Worm (Caenorhabditis elegans) whole organism, L4/young adult: ENCODE results near the gene fbxc-53.
"Not testable (repeated sequence)": the region's sequence is repeated elsewhere in the genome, so short reads cannot be mapped to it uniquely, and the experiment has no call there.

Experiments used
- W03F9.2 ChIP-seq: fragments of 150-350 bp; optimal IDR thresholded peaks from 2 replicates; lab custom pipeline; 2014; ENCODE audit warnings: missing biosample characterization, missing genetic modification characterization
- dao-5 ChIP-seq: sonication (generic microtip); optimal IDR thresholded peaks from 2 replicates; lab custom pipeline; 2016; ENCODE audit warnings: missing genotype, missing genetic modification characterization, moderate library complexity, missing compliant biosample characterization
- him-1 ChIP-seq: sonication (generic microtip); optimal IDR thresholded peaks from 2 replicates; lab custom pipeline; 2016; ENCODE audit warnings: missing genotype, missing genetic modification reagents, missing genetic modification characterization, missing compliant biosample characterization

The fbxc-53 gene

DNA sequence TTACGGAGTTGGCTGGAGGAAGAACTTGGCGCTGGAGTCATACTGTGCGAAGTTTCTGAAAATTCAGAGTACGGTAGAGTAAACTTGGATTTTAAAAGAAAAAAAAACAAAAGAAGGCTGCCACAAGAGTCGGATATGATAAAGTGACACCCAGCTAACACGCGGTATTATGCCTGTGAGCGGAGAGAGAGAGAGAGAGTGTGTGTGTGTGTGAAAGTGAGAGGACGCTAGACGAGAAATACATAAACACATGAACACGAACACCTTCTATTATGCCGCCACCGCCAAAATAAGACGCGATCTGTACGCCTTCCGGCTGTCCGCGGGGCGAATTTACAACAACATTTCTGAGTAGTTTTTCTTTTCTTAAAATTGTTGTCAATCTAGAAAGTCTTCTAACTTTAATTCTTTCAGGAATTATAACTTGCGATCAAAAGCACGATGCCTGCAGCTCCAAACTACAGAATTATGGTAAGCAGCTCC is 25.8 kb downstream of the fbxc-53 start, which contains the start of gene F12E12.6:
TSS of gene F12E12.6 (minus strand) at position 51 of the 483 bp plus-strand sequence.
- TF ChIP-seq him-1 (tag; lab: Kevin White, UChicago) (no peak), W03F9.2 (tag; lab: Kevin White, UChicago) (no peak), dao-5 (no peak)

DNA sequence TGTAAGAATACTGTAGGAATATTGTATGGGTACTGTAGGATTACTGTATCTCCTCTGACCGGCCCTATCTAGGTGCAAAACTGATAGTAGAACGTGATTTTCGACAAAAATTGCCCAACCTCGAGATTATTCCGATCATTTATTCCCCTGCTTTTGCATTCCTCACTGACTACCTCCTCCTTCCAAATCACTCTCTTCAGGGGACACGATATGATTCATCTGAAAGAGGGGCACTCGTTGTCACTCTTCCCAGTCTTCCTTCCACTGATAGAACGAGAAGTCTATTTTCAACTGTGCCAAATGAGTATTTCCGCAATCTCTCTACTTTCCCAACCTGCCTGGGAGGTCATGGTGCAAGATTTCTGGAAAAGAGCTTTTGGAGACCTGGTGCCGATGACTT is 28.6 kb downstream of the fbxc-53 start, which contains the start of gene F12E12.2:
TSS of gene F12E12.2 (plus strand) at position 301 of the 400 bp plus-strand sequence.
- TF ChIP-seq W03F9.2 (tag; lab: Kevin White, UChicago), result no peak
- TF ChIP-seq him-1 (tag; lab: Kevin White, UChicago), result no peak

DNA sequence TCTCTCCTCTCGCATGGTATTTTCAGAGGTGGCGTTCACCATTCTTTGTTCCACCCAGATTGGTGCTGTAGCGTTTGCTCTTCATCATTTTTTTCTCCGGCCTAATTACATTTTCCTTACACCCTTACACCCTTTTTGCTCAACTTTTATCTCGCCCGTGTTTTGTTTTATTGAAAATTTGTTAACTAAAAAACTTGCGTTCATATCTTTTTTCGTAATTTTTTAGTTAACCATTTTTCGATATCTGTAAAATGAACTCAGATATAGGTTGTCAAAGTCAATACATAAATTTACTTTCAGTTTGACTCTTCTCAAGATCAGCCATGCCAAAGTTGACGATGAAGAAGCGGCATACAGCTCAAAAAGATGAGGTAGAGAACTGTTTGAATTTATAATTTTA is 30.5 kb downstream of the fbxc-53 start, which contains the start of gene F12E12.1:
TSS of gene F12E12.1 (plus strand) at position 301 of the 400 bp plus-strand sequence.
- TF ChIP-seq him-1 (tag; lab: Kevin White, UChicago), result no peak
- no peak for TF ChIP-seq W03F9.2 (tag; lab: Kevin White, UChicago)
- TF ChIP-seq dao-5, result no peak

DNA sequence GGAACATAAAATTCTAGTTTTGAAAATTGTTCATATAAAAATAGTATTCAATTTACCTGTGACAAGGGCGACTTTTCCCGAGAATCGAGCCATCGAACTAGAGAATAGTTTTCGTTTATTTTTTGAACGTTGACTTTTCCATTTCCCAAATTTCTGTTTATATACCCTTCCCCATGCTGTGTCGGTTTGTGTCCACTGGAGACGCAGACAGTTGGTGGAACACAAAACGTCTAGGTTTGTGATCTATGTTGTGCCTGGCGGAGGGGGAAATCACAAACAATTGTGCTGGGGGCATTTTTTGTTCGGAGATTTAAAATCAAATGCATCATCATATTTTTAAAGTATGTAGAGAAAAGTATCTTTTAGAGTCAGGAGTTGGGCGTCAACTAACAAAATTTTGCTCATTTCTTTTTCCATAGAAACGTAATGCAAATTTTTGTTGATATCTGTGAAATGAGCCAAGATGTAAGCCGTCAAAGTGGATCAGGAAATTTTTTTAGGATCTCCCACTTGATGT is 32.7 kb downstream of the fbxc-53 start, which contains the start of gene nta-1:
TSS of gene nta-1 (minus strand) at position 131 of the 517 bp plus-strand sequence.
- TF ChIP-seq dao-5, result no peak
- no peak for TF ChIP-seq W03F9.2 (tag; lab: Kevin White, UChicago)
- no peak for TF ChIP-seq him-1 (tag; lab: Kevin White, UChicago)

DNA sequence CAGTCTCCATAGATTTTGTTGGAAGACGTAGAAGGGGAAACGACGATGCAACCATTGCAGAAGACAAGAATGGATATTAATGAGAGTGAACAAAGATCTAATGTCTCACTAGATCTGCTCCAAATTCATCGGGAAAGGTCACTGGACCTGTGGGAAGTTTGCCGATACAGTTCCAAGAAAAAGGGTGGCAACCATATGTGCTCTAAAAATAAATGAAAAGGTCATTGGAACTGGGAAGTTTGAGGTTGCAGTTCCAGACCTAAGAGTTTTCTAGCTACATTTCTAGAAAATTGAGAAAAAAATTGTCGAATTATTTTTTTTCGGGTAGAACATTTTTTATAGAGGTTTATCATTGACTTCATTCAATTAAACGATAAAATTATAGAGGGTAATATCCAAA is 36.3 kb downstream of the fbxc-53 start, which contains the start of gene fbxb-92:
TSS of gene fbxb-92 (minus strand) at position 101 of the 400 bp plus-strand sequence.
- no peak for TF ChIP-seq dao-5
- no peak for TF ChIP-seq W03F9.2 (tag; lab: Kevin White, UChicago)
- TF ChIP-seq him-1 (tag; lab: Kevin White, UChicago), result no peak

DNA sequence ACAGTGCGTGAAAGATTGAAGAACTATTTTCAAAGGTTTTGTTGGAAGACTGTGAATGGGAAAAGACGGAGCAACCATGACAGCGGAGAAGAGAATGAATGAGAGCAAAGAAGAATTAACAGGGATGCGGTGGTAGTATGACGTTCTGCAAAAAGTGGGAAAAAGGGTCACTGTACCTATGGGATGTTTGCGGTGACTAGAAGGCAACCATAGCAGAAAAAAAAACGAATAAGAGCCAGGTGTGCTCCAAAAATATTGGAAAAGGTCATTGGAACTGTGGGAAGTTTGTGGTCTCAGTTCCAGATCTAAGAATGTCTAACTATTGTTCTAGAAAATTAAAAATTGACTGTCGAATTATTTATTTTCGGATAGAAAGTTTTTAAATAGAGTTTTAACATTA is 37.6 kb downstream of the fbxc-53 start, which contains the start of gene fbxb-90:
TSS of gene fbxb-90 (minus strand) at position 101 of the 400 bp plus-strand sequence.
- TF ChIP-seq dao-5 (no peak), W03F9.2 (tag; lab: Kevin White, UChicago) (no peak), him-1 (tag; lab: Kevin White, UChicago) (no peak)

DNA sequence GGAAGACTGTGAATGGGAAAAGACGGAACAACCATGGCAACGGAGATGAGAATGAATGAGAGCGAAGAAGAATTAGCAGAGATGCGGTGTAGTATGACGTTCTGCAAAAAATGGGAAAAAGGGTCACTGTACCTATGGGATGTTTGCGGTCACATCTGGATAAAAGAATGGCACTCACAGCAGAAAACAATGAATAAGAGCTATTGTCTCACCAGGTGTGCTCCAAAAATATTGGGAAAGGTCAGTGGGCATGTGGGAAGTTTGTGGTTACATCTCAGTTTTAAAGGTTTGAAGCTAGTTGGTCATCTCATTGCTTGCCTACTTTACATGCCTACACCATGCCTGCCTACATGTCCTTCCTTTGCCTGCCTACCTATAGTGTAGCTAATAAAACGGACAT is 39.6 kb downstream of the fbxc-53 start, which contains the start of gene fbxb-91:
TSS of gene fbxb-91 (minus strand) at position 101 of the 400 bp plus-strand sequence.
- TF ChIP-seq dao-5 (no peak), W03F9.2 (tag; lab: Kevin White, UChicago) (no peak)

DNA sequence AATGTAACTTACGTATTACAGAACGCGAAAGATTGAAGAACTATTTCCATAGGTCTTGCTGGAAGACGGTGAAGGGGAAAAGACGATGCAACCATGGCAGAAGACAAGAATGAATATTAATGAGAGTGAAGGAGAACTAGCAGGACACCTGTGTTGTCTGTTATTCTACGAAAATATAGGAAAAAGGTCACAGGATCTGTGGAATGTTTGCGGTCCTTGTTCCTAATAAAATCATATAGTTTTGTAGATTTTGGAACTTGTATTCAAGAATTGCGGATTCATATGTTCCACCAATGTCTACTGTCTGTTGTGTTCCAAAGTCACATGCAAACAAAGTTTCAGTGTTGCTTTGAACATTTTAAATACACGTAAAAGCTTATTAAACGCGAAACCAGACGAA is 41.1 kb downstream of the fbxc-53 start, which contains the start of gene sdz-11:
TSS of gene sdz-11 (minus strand) at position 101 of the 400 bp plus-strand sequence.
- TF ChIP-seq dao-5, result no peak
- no peak for TF ChIP-seq him-1 (tag; lab: Kevin White, UChicago)
- TF ChIP-seq W03F9.2 (tag; lab: Kevin White, UChicago), result no peak

DNA sequence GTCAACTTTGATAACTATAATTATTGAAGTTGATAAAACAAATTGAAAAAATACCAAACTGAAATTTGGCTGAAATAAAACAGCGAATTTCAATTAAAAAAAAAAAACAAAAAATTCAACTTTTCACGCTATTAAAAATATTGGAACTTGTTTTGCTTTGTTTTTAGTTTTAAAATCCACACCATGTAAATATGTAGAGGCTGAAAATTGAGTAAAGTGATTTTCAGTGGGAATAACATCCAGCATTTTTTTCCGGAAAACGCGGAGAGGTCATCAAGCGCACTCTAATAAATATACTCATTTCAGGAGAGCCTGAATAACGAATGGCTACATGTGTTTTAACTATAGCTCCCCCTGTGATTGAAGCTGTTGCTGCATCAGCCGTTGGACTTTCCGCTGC is 42.5 kb downstream of the fbxc-53 start, which contains the start of gene rcd-1:
TSS of gene rcd-1 (plus strand) at position 301 of the 400 bp plus-strand sequence.
- TF ChIP-seq him-1 (tag; lab: Kevin White, UChicago), result no peak
- no peak for TF ChIP-seq W03F9.2 (tag; lab: Kevin White, UChicago)
- no peak for TF ChIP-seq dao-5

DNA sequence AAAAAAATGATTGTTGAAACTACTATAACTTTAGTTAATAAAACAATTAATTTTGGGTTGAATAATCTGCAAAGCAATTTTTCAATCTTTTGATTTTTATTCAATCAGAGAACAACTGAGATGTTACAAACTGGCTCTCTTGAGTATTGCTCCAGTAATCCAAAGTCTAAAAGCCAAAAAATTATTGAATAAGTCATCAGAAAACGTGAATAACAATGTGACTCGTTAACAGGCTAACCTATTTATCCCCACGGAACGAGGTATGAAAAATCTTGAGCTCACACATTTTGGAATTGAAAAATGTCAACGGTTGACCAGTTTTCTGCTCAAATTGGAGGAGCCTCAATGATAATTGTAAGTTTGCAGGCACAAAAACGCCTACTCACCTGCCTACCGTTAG is 46.4 kb downstream of the fbxc-53 start, which contains the start of gene srx-111:
TSS of gene srx-111 (plus strand) at position 301 of the 400 bp plus-strand sequence.
- no peak for TF ChIP-seq him-1 (tag; lab: Kevin White, UChicago)

DNA sequence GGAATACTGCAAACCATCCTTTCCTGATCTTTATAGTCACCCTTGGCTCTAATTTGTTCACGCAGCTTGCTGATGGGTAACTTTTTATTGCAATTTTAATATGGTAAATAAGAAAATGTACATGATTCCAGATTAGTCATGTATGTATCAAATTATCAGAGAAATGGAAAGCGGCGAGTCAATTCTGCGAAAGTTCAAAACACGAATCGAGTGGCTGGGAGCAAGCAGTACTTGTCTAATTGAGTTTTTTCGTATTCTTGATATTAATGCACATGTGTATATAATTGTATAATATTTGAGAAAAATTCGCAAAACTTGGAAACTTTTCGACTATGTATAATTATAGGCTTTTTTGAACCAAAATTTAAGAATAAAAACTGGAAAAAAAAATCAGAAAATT is 47.9 kb downstream of the fbxc-53 start, which contains the start of gene T24E12.12:
TSS of gene T24E12.12 (plus strand) at position 281 of the 400 bp plus-strand sequence.
- TF ChIP-seq dao-5 (no peak), him-1 (tag; lab: Kevin White, UChicago) (no peak), W03F9.2 (tag; lab: Kevin White, UChicago) (no peak)

DNA sequence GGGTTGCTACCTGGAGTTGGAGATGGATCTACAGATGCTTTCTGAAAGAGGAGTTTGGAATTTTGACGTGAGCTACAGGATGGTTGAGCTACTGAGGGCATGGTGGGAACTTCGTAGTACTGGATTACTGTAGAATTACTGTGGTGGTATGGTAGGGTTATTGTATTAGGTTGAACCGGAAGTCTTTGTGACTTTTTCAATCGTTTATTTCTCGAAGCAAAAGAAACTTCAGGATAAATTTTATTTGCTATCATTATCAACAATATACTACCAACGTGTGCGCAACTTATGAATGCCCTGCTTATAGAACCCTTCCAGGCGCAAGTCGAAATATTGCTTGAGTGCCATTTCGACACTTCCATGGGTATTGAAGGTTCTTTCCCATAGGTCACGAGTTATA is 50.5 kb downstream of the fbxc-53 start, which contains the start of gene T24E12.6:
TSS of gene T24E12.6 (minus strand) at position 101 of the 400 bp plus-strand sequence.
- TF ChIP-seq W03F9.2 (tag; lab: Kevin White, UChicago); him-1 (tag; lab: Kevin White, UChicago); dao-5: not testable (repeated sequence)
